Worm (Caenorhabditis elegans): Measurements from ENCODE around the gene tag-266.
A peak's percentile ranks its signal among the peaks of the same experiment; 100 is the strongest.

Gene tag-266

DNA sequence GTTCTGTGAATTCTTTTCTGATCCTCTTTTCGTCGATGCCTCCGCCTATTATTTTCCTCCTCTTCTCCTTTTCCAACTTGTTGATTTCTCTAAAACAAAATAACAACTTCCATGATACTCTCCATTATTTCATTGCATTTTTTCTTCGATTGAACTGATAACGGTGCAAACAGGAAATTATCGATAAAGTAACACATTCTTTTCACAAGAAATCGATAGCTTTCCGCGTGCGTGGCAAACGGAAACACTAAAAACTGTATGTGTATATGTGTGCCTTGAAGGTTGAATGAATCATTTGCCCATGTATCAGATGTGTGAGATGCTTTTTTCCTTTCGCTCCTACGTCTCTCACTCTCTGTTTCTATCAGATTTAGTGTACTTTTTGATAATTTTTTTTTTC is 11.6 kb upstream of the tag-266 start (continued):
- TF ChIP-seq daf-16 (GFP tag; optimal IDR thresholded peaks at IDR 0.05) (no peak), daf-16 (tag; optimal IDR thresholded peaks at IDR 0.05) (peak; percentile 91), nhr-6 (tag; optimal IDR thresholded peaks at IDR 0.05) (peak; percentile 14), hlh-11 (tag; optimal IDR thresholded peaks at IDR 0.05) (peak; percentile 58), nhr-102 (tag; optimal IDR thresholded peaks at IDR 0.05) (no peak), php-3 (GFP tag; IDR thresholded peaks at IDR 0.05) (0 out of 2 replicates have a peak, but pooled peaks have one; percentile 14)

DNA sequence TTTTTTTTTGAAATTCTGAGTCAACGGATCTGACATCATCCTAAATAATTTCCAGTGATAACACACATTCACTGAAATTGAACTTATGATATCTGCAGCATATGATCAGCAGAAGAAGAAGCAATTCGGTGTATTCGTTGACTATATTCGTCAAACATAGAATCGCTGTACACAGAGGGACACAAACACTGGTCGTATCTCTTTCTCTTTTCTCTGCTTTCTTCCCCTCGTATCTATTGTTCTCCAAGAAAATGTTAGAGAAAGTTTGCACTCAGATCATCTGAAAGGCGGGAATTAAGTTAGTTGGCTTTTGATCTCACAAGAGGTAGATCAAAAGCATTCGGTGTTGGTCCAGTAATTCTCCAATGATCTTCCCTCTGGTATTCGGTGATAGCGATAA is 10.5 kb upstream of the tag-266 start:
- TF ChIP-seq mdl-1 (tag; optimal IDR thresholded peaks at IDR 0.05): peak in 1 of 2 experiments; percentile 2
- TF ChIP-seq nhr-28 (tag; optimal IDR thresholded peaks at IDR 0.05): peak; percentile 58
- TF ChIP-seq lin-39 (tag; optimal IDR thresholded peaks at IDR 0.05): no peak
- no peak for TF ChIP-seq zfp-2 (tag; optimal IDR thresholded peaks at IDR 0.05)
- TF ChIP-seq aha-1 (tag): peak; percentile 87

DNA sequence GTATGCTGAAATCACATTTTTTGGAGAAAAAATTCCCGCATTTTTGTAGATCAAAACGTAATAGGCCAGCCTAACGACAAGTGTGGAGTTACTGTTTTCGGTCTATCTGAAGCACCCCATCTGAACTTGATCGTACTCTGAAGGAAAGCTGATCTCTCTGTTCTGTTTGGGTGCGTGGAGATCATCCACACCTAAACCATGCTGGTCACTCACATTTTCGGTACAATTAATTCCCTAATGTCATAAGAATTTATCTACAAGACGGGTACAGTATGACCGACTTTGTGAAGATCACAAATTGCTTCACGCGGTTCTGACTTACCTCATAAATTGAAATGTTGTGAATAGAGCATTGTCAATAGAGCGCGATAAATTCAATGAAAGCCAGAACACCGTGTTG is 9.9 kb upstream of the tag-266 start:
- no peak for TF ChIP-seq unc-130 (GFP tag; optimal IDR thresholded peaks at IDR 0.05)
- TF ChIP-seq nhr-28 (tag; optimal IDR thresholded peaks at IDR 0.05): peak; percentile 52

DNA sequence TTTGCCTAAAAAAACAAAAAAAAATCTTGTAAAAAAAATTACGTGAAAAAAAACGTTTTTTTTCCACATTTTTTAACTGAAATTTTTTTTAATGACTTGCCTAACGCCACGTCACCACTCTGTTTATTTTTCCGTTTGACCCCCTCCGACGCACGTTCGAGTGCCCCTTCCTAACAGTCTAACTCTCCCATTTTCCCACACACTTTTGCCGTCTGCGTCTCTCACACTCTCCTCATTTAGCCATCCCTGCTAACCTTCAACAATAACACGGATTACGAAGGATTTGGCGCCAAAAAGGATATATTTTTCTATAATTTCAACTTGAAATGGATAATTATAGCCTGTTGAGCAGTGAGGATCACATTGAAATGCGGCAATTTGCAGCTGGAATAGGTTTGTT is 7.2 kb upstream of the tag-266 start:
- TF ChIP-seq lin-38 (GFP tag; IDR thresholded peaks at IDR 0.05) (0 out of 2 replicates have a peak, but pooled peaks have one; percentile 25), mdt-29 (GFP tag; IDR thresholded peaks at IDR 0.05) (no peak), ctbp-1 (GFP tag; IDR thresholded peaks at IDR 0.05) (no peak), zip-11 (GFP tag; IDR thresholded peaks at IDR 0.05) (no peak), F26F4.8 (GFP tag; conservative IDR thresholded peaks at IDR 0.05) (no peak), dpl-1 (GFP tag; optimal IDR thresholded peaks at IDR 0.05) (no peak), nhr-77 (tag; optimal IDR thresholded peaks at IDR 0.05) (no peak), nhr-237 (tag; optimal IDR thresholded peaks at IDR 0.05) (no peak), pqm-1 (tag; optimal IDR thresholded peaks at IDR 0.05) (no peak), lin-13 (GFP tag; optimal IDR thresholded peaks at IDR 0.05) (no peak), hif-1 (tag; optimal IDR thresholded peaks at IDR 0.05) (peak in 1 of 2 experiments; percentile 35), D1046.2 (GFP tag; IDR thresholded peaks at IDR 0.05) (no peak), ceh-32 (tag; optimal IDR thresholded peaks at IDR 0.05; ENCODE audit: poor library complexity) (no peak), jun-1 (tag; optimal IDR thresholded peaks at IDR 0.05) (no peak), egl-43 (GFP tag; IDR thresholded peaks at IDR 0.05) (no peak), ceh-20 (GFP tag; IDR thresholded peaks at IDR 0.05) (no peak), unc-130 (GFP tag; optimal IDR thresholded peaks at IDR 0.05) (no peak), gei-8 (GFP tag; optimal IDR thresholded peaks at IDR 0.05) (no peak), ZK337.2 (GFP tag; IDR thresholded peaks at IDR 0.05) (no peak), hlh-30 (tag; optimal IDR thresholded peaks at IDR 0.05; ENCODE audit: insufficient read depth) (no peak), ceh-44 (GFP tag; IDR thresholded peaks at IDR 0.05) (no peak), spr-3 (GFP tag; optimal IDR thresholded peaks at IDR 0.05) (no peak), madf-5 (GFP tag; IDR thresholded peaks at IDR 0.05) (no peak), F10B5.3 (tag; optimal IDR thresholded peaks at IDR 0.05) (no peak), nhr-76 (tag; optimal IDR thresholded peaks at IDR 0.05) (no peak), spr-1 (tag; optimal IDR thresholded peaks at IDR 0.05) (no peak), dmd-8 (GFP tag; IDR thresholded peaks at IDR 0.05) (no peak), zfp-3 (GFP tag; conservative IDR thresholded peaks at IDR 0.05) (no peak), vab-7 (GFP tag; IDR thresholded peaks at IDR 0.05) (no peak), T20F7.1 (GFP tag; optimal IDR thresholded peaks at IDR 0.05) (no peak), lsy-2 (tag; optimal IDR thresholded peaks at IDR 0.05) (no peak), egl-27 (tag; optimal IDR thresholded peaks at IDR 0.05) (no peak), Y48G9A.11 (GFP tag; IDR thresholded peaks at IDR 0.05) (no peak), php-3 (GFP tag; IDR thresholded peaks at IDR 0.05) (no peak), nhr-10 (tag; optimal IDR thresholded peaks at IDR 0.05) (no peak), lim-7 (GFP tag; IDR thresholded peaks at IDR 0.05) (no peak), arid-1 (GFP tag; conservative IDR thresholded peaks at IDR 0.05) (no peak)

All from whole organism, L4 larva.